Worm (Caenorhabditis elegans) whole organism, late embryonic: ENCODE results near the gene C56A3.8.

Experiments used
- dve-1 ChIP-seq: sonication (generic microtip); optimal IDR thresholded peaks from 2 replicates; lab custom pipeline; 2017; ENCODE audit warnings: antibody characterized with exemption, mild to moderate bottlenecking, missing genetic modification characterization, missing compliant biosample characterization
- nhr-11 ChIP-seq: fragments of 150-350 bp; optimal IDR thresholded peaks from 2 replicates; lab custom pipeline; 2014; ENCODE audit warnings: missing biosample characterization, missing genetic modification characterization

DNA sequence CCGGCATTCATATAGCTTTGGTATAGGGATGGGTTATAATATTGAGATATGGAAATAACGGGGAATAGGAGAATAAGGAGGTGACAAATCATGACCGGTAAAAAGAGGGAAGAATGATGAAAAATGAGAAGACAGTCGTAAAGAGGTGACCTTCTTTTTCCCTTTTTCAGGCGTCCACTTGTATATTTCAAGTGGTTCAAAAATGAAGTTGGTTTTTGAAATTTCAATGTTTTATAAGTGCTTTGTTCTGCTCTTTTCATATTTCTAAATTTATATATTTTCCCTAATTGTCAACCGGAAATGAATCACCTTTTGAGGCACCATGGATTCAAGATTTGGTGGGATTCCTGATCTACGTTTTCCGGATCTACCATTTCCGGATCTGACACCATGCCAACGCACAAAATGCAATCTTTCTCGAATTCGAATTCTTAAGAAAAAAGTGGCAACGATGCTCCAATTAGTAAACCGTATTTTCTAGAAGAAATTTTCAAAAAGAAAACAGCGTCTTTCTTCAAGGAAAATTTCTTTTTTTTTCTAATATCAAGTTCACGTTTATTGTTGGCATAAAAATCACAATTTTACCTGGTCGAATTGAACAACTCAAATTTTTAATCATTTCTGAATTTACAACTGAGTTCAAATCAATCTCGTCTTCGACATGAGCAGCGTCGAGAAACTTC lies 29.6 kb downstream of the C56A3.8 start, which contains the start of the genes F53F4.2 and F53F4.18:
- no peak for TF ChIP-seq dve-1 (tag; lab: Kevin White, UChicago)
- no peak for TF ChIP-seq nhr-11 (tag; lab: Kevin White, UChicago)
